Fruit fly (Drosophila melanogaster) whole organism, embryonic: ENCODE data around the gene MESR6.

ENCODE experiments used
- Bdp1 ChIP-seq: fragments of 200-800 bp; sonication (Bioruptor generic); optimal IDR thresholded peaks from 3 replicates; lab custom pipeline; 2016; ENCODE audit warnings: missing biosample characterization, missing genetic modification characterization
- BtbVII ChIP-seq: fragments of 200-800 bp; sonication (Bioruptor generic); optimal IDR thresholded peaks from 3 replicates; lab custom pipeline; 2017; ENCODE audit warnings: missing biosample characterization, mild to moderate bottlenecking, missing genetic modification characterization
- CG10267 ChIP-seq: fragments of 200-800 bp; sonication (Bioruptor generic); optimal IDR thresholded peaks from 2 replicates; lab custom pipeline; 2018; ENCODE audit warnings: missing biosample characterization, mild to moderate bottlenecking, missing genetic modification characterization, moderate library complexity
- CG11093 ChIP-seq: fragments of 200-800 bp; sonication (Bioruptor generic); IDR thresholded peaks from 3 replicates; pipeline ENCODE4 v1.3.6; 2022; ENCODE audit warnings: missing biosample characterization, missing genetic modification characterization
- CG13287 ChIP-seq: fragments of 200-800 bp; sonication (Bioruptor generic); IDR thresholded peaks from 2 replicates; pipeline ENCODE4 v1.3.6; 2022; ENCODE audit warnings: missing biosample characterization, missing genetic modification characterization; ENCODE audit not compliant: partially characterized antibody
- CG15269 ChIP-seq: fragments of 200-800 bp; sonication (Bioruptor generic); optimal IDR thresholded peaks from 2 replicates; lab custom pipeline; 2018; ENCODE audit warnings: missing biosample characterization, mild to moderate bottlenecking, missing genetic modification characterization, moderate library complexity
- CG15601 ChIP-seq: fragments of 200-800 bp; sonication (Bioruptor generic); optimal IDR thresholded peaks from 3 replicates; lab custom pipeline; 2019; ENCODE audit warnings: missing biosample characterization, mild to moderate bottlenecking, missing genetic modification characterization, moderate library complexity
- CG17802 ChIP-seq: fragments of 200-800 bp; sonication (Bioruptor generic); optimal IDR thresholded peaks from 2 replicates; lab custom pipeline; 2018; ENCODE audit warnings: missing biosample characterization, mild to moderate bottlenecking, missing genetic modification characterization, moderate library complexity
- CG3163 ChIP-seq: fragments of 200-800 bp; sonication (Bioruptor generic); optimal IDR thresholded peaks from 3 replicates; lab custom pipeline; 2016; ENCODE audit warnings: missing biosample characterization, missing genetic modification characterization
- CG34224 ChIP-seq: fragments of 200-800 bp; sonication (Bioruptor generic); IDR thresholded peaks from 3 replicates; pipeline ENCODE4 v1.3.6; 2022; ENCODE audit warnings: missing biosample characterization, missing genetic modification characterization; ENCODE audit not compliant: partially characterized antibody
- CG4404 ChIP-seq: fragments of 200-800 bp; sonication (Bioruptor generic); IDR thresholded peaks from 2 replicates; pipeline ENCODE4 v1.3.6; 2022; ENCODE audit warnings: missing biosample characterization, missing genetic modification characterization
- CG4424 ChIP-seq: fragments of 200-800 bp; sonication (Bioruptor generic); optimal IDR thresholded peaks from 3 replicates; lab custom pipeline; 2016; ENCODE audit warnings: missing biosample characterization, missing genetic modification characterization
- CG6813 ChIP-seq: fragments of 200-800 bp; sonication (Bioruptor generic); optimal IDR thresholded peaks from 2 replicates; lab custom pipeline; 2017; ENCODE audit warnings: missing biosample characterization, missing genetic modification characterization, mild to moderate bottlenecking, moderate library complexity, missing genetic modification reagents
- CG7786 ChIP-seq: fragments of 200-800 bp; sonication (Bioruptor generic); optimal IDR thresholded peaks from 2 replicates; lab custom pipeline; 2016; ENCODE audit warnings: missing biosample characterization, missing genetic modification characterization
- CG7839 ChIP-seq: fragments of 200-800 bp; sonication (Bioruptor generic); optimal IDR thresholded peaks from 3 replicates; lab custom pipeline; 2018; ENCODE audit warnings: missing biosample characterization, mild to moderate bottlenecking, missing genetic modification characterization, moderate library complexity
- D ChIP-seq, 2 experiments: fragments of 200-800 bp in 1 of 2; fragments of >200 bp in 1 of 2; sonication (Bioruptor generic) in 1 of 2; optimal IDR thresholded peaks; 2 replicates in 1 of 2; 3 replicates in 1 of 2; lab custom pipeline; 2017; ENCODE audit warnings: mild to moderate bottlenecking in 1 of 2, missing biosample characterization in 1 of 2, missing genetic modification characterization in 1 of 2, missing genetic modification reagents in 1 of 2
- Dll ChIP-seq: fragments of 200-800 bp; sonication (Bioruptor generic); IDR thresholded peaks from 4 replicates; pipeline ENCODE4 v1.3.6; 2022; ENCODE audit warnings: missing biosample characterization, missing genetic modification characterization; ENCODE audit not compliant: partially characterized antibody
- Doc3 ChIP-seq: fragments of 200-800 bp; sonication (Bioruptor generic); IDR thresholded peaks from 3 replicates; pipeline ENCODE4 v1.3.6; 2022; ENCODE audit warnings: missing biosample characterization, missing genetic modification characterization; ENCODE audit not compliant: partially characterized antibody
- Hmx ChIP-seq: fragments of 200-800 bp; sonication (Bioruptor generic); optimal IDR thresholded peaks from 2 replicates; lab custom pipeline; 2016; ENCODE audit warnings: missing biosample characterization, missing genetic modification characterization
- Hr39 ChIP-seq: fragments of >200 bp; optimal IDR thresholded peaks from 2 replicates; lab custom pipeline; 2017
- MBD-R2 ChIP-seq: fragments of 200-800 bp; sonication (Bioruptor generic); IDR thresholded peaks from 2 replicates; pipeline ENCODE4 v1.3.6; 2022; ENCODE audit warnings: missing biosample characterization, missing genetic modification characterization
- Poxn ChIP-seq: fragments of 200-800 bp; sonication (Bioruptor generic); IDR thresholded peaks from 2 replicates; pipeline ENCODE4 v1.3.6; 2022; ENCODE audit warnings: missing biosample characterization, missing genetic modification characterization
- Sox102F ChIP-seq: fragments of 200-800 bp; sonication (Bioruptor generic); optimal IDR thresholded peaks from 2 replicates; lab custom pipeline; 2018; ENCODE audit warnings: missing biosample characterization, mild to moderate bottlenecking, missing genetic modification characterization, moderate library complexity
- Taf1 ChIP-seq: fragments of 200-800 bp; sonication (Bioruptor generic); IDR thresholded peaks from 2 replicates; pipeline ENCODE4 v1.3.6; 2022; ENCODE audit warnings: missing biosample characterization, missing genetic modification characterization
- Trl ChIP-seq, 3 experiments: fragments of >200 bp in 2 of 3; fragments of 200-800 bp in 1 of 3; sonication (Bioruptor generic) in 1 of 3; optimal IDR thresholded peaks; 2 replicates in 1 of 3; 3 replicates in 2 of 3; lab custom pipeline; 2016 to 2017; ENCODE audit warnings: missing biosample characterization in 1 of 3, missing genetic modification characterization in 1 of 3
- Xrp1 ChIP-seq: fragments of 200-800 bp; sonication (Bioruptor generic); IDR thresholded peaks from 2 replicates; pipeline ENCODE4 v1.3.6; 2022; ENCODE audit warnings: missing biosample characterization, missing genetic modification characterization
- ase ChIP-seq: fragments of 200-800 bp; sonication (Bioruptor generic); IDR thresholded peaks from 3 replicates; pipeline ENCODE4 v1.3.6; 2022; ENCODE audit warnings: missing biosample characterization, missing genetic modification characterization
- cas ChIP-seq: fragments of 200-800 bp; sonication (Bioruptor generic); IDR thresholded peaks from 2 replicates; pipeline ENCODE4 v1.3.6; 2022; ENCODE audit warnings: missing biosample characterization, missing genetic modification characterization
- corto ChIP-seq: fragments of 200-800 bp; sonication (Bioruptor generic); optimal IDR thresholded peaks from 2 replicates; lab custom pipeline; 2016; ENCODE audit warnings: missing biosample characterization, mild to moderate bottlenecking, missing genetic modification characterization, moderate library complexity
- dimm ChIP-seq: fragments of 200-800 bp; sonication (Bioruptor generic); IDR thresholded peaks from 2 replicates; pipeline ENCODE4 v1.3.6; 2022; ENCODE audit warnings: missing biosample characterization, missing genetic modification characterization
- emc ChIP-seq: fragments of 200-800 bp; sonication (Bioruptor generic); optimal IDR thresholded peaks from 2 replicates; lab custom pipeline; 2016; ENCODE audit warnings: missing biosample characterization, missing genetic modification characterization
- en ChIP-seq: fragments of 200-800 bp; sonication (Bioruptor generic); optimal IDR thresholded peaks from 2 replicates; lab custom pipeline; 2016; ENCODE audit warnings: missing biosample characterization, missing genetic modification characterization
- fu2 ChIP-seq: fragments of 200-800 bp; sonication (Bioruptor generic); optimal IDR thresholded peaks from 2 replicates; lab custom pipeline; 2016; ENCODE audit warnings: missing biosample characterization, missing genetic modification characterization
- grn ChIP-seq: fragments of 200-800 bp; sonication (Bioruptor generic); optimal IDR thresholded peaks from 3 replicates; lab custom pipeline; 2017; ENCODE audit warnings: missing biosample characterization, missing genetic modification characterization
- gro ChIP-seq: fragments of 200-800 bp; sonication (Bioruptor generic); optimal IDR thresholded peaks from 2 replicates; lab custom pipeline; 2016; ENCODE audit warnings: missing biosample characterization, missing genetic modification characterization
- her ChIP-seq: fragments of 200-800 bp; sonication (Bioruptor generic); optimal IDR thresholded peaks from 2 replicates; lab custom pipeline; 2016; ENCODE audit warnings: missing biosample characterization, missing genetic modification characterization
- kah ChIP-seq: fragments of 200-800 bp; sonication (Bioruptor generic); optimal IDR thresholded peaks from 2 replicates; lab custom pipeline; 2018; ENCODE audit warnings: missing biosample characterization, mild to moderate bottlenecking, missing genetic modification characterization
- lab ChIP-seq: fragments of 200-800 bp; sonication (Bioruptor generic); optimal IDR thresholded peaks from 3 replicates; lab custom pipeline; 2017; ENCODE audit warnings: missing biosample characterization, missing genetic modification characterization, mild to moderate bottlenecking, moderate library complexity, missing genetic modification reagents
- lola ChIP-seq, 3 experiments: fragments of >200 bp in 2 of 3; fragments of 200-800 bp in 1 of 3; sonication (Bioruptor generic) in 1 of 3; optimal IDR thresholded peaks; 2 replicates each; lab custom pipeline; 2017 to 2019; ENCODE audit warnings: missing biosample characterization in 3 of 3, missing genetic modification characterization in 3 of 3, mild to moderate bottlenecking in 1 of 3, moderate library complexity in 1 of 3
- nau ChIP-seq: fragments of 200-800 bp; sonication (Bioruptor generic); optimal IDR thresholded peaks from 3 replicates; lab custom pipeline; 2017; ENCODE audit warnings: missing biosample characterization, mild to moderate bottlenecking, missing genetic modification characterization, missing genetic modification reagents
- ro ChIP-seq: fragments of 200-800 bp; sonication (Bioruptor generic); IDR thresholded peaks from 2 replicates; pipeline ENCODE4 v1.3.6; 2022; ENCODE audit warnings: missing biosample characterization, missing genetic modification characterization
- sens-2 ChIP-seq: fragments of 200-800 bp; sonication (Bioruptor generic); IDR thresholded peaks from 2 replicates; pipeline ENCODE4 v1.3.6; 2022; ENCODE audit warnings: missing biosample characterization, missing genetic modification characterization
- slp2 ChIP-seq: fragments of 200-800 bp; sonication (Bioruptor generic); optimal IDR thresholded peaks from 2 replicates; lab custom pipeline; 2016; ENCODE audit warnings: missing biosample characterization, missing genetic modification characterization
- sob ChIP-seq: fragments of 200-800 bp; sonication (Bioruptor generic); IDR thresholded peaks from 2 replicates; pipeline ENCODE4 v1.3.6; 2022; ENCODE audit warnings: missing biosample characterization, missing genetic modification characterization
- tna ChIP-seq: fragments of 200-800 bp; sonication (Bioruptor generic); IDR thresholded peaks from 2 replicates; pipeline ENCODE4 v1.3.6; 2022; ENCODE audit warnings: missing biosample characterization, missing genetic modification characterization; ENCODE audit not compliant: partially characterized antibody
- vfl ChIP-seq: fragments of 200-800 bp; sonication (Bioruptor generic); optimal IDR thresholded peaks from 2 replicates; lab custom pipeline; 2016; ENCODE audit warnings: missing biosample characterization, missing genetic modification characterization
- yki ChIP-seq: fragments of >200 bp; optimal IDR thresholded peaks from 3 replicates; lab custom pipeline; 2018
- zf30C ChIP-seq: fragments of 200-800 bp; sonication (Bioruptor generic); optimal IDR thresholded peaks from 3 replicates; lab custom pipeline; 2018; ENCODE audit warnings: missing biosample characterization, mild to moderate bottlenecking, missing genetic modification characterization

MESR6 gene

dm6 chr3L:19045299-19046025 is 47.0 kb upstream of the MESR6 start, which contains the start of gene nkd (continued):
- TF ChIP-seq Dll: peak; percentile 39; the same call in 1 of the 4 replicates
- peak; percentile 52; the same call in 1 of the 3 replicates for TF ChIP-seq CG11093 (GFP tag; lab: Robert Waterston, UW)
- TF ChIP-seq CG7839: peak; percentile 92
- no peak for TF ChIP-seq Hmx (GFP tag; lab: Kevin White, UChicago)
- peak; percentile 80 for TF ChIP-seq lab (GFP tag; lab: Kevin White, UChicago)
- peak; percentile 76 for TF ChIP-seq kah
- peak in 1 of 3 experiments; percentile 92 for TF ChIP-seq lola (GFP tag; optimal IDR thresholded peaks at IDR 0.05; lab: Kevin White, UChicago)
- TF ChIP-seq D (optimal IDR thresholded peaks at IDR 0.05; lab: Kevin White, UChicago): no peak
- TF ChIP-seq D (GFP tag; optimal IDR thresholded peaks at IDR 0.05; lab: Kevin White, UChicago): peak; percentile 79
- TF ChIP-seq grn (GFP tag; lab: Kevin White, UChicago): peak; percentile 76
- TF ChIP-seq CG34224 (GFP tag; lab: Robert Waterston, UW): peak; percentile 64; the same call in 1 of the 3 replicates
- TF ChIP-seq Bdp1: peak; percentile 15
- peak; percentile 87 for TF ChIP-seq sens-2
- peak; percentile 83 for TF ChIP-seq CG6813 (GFP tag; lab: Kevin White, UChicago)
- peak; percentile 82 for TF ChIP-seq dimm (GFP tag; lab: Robert Waterston, UW)
- TF ChIP-seq cas: peak; percentile 82
- peak; percentile 69 for TF ChIP-seq Taf1 (GFP tag; lab: Robert Waterston, UW)
- TF ChIP-seq Trl (optimal IDR thresholded peaks at IDR 0.05; lab: Kevin White, UChicago): peak; percentile 76 to 80
- TF ChIP-seq Trl (GFP tag; optimal IDR thresholded peaks at IDR 0.05; lab: Kevin White, UChicago): peak; percentile 71
- TF ChIP-seq emc (GFP tag; lab: Kevin White, UChicago): no peak
- TF ChIP-seq vfl (GFP tag; lab: Kevin White, UChicago): peak; percentile 76
- no peak for TF ChIP-seq en (GFP tag; lab: Kevin White, UChicago)
- TF ChIP-seq sob: peak; percentile 92
- TF ChIP-seq Hr39 (lab: Kevin White, UChicago): no peak
- peak; percentile 29 for TF ChIP-seq CG17802 (tag; lab: Kevin White, UChicago)
- peak; percentile 66 for TF ChIP-seq CG7786 (GFP tag; lab: Kevin White, UChicago)
- peak; percentile 58; the same call in 1 of the 2 replicates for TF ChIP-seq CG13287
- peak; percentile 42 for TF ChIP-seq slp2
- peak; percentile 51 for TF ChIP-seq her (GFP tag; lab: Kevin White, UChicago)
- peak; percentile 86 for TF ChIP-seq CG15601
- TF ChIP-seq Sox102F: peak; percentile 91
- TF ChIP-seq corto: peak; percentile 58
- TF ChIP-seq gro: peak; percentile 86
- TF ChIP-seq CG4424 (GFP tag; lab: Kevin White, UChicago): peak; percentile 82
- peak; percentile 88 for TF ChIP-seq ase (GFP tag; lab: Robert Waterston, UW)
- TF ChIP-seq fu2: peak; percentile 15
- TF ChIP-seq tna (GFP tag; lab: Robert Waterston, UW): no peak; the same call in 1 of the 2 replicates
- peak; percentile 40 for TF ChIP-seq BtbVII (GFP tag; lab: Kevin White, UChicago)
- TF ChIP-seq Poxn: peak; percentile 7; the same call in 1 of the 2 replicates
- TF ChIP-seq MBD-R2 (GFP tag; lab: Robert Waterston, UW): peak; percentile 42
- TF ChIP-seq CG15269: peak; percentile 95
- TF ChIP-seq CG10267 (tag; lab: Kevin White, UChicago): peak; percentile 92
- TF ChIP-seq CG3163 (GFP tag; lab: Kevin White, UChicago): peak; percentile 57
- TF ChIP-seq Xrp1 (GFP tag; lab: Robert Waterston, UW): peak; percentile 98
- peak; percentile 13 for TF ChIP-seq zf30C (GFP tag; lab: Kevin White, UChicago)
- no peak for TF ChIP-seq CG4404 (GFP tag; lab: Robert Waterston, UW)
- TF ChIP-seq yki (lab: Kevin White, UChicago): no peak
- no peak for TF ChIP-seq Doc3 (GFP tag; lab: Robert Waterston, UW)
- peak; percentile 77 for TF ChIP-seq ro
- TF ChIP-seq nau (GFP tag; lab: Kevin White, UChicago): peak; percentile 29
